Fruit fly (Drosophila melanogaster) whole organism, wandering third instar larva: ENCODE measurements around the gene PGAP1.

Source experiments
- GATAd ChIP-seq: sonication (Bioruptor generic); optimal IDR thresholded peaks from 2 replicates; lab custom pipeline; 2016; ENCODE audit warnings: missing biosample characterization, missing genetic modification characterization
- Jra ChIP-seq: sonication (Bioruptor generic); optimal IDR thresholded peaks from 2 replicates; lab custom pipeline; 2016; ENCODE audit warnings: missing biosample characterization, missing genetic modification characterization
- Myc ChIP-seq: fragments of >200 bp; optimal IDR thresholded peaks from 2 replicates; lab custom pipeline; 2017
- Sp1 ChIP-seq: fragments of 200-800 bp; sonication (Bioruptor generic); optimal IDR thresholded peaks from 3 replicates; lab custom pipeline; 2019; ENCODE audit warnings: missing biosample characterization, mild to moderate bottlenecking, missing genetic modification characterization, moderate library complexity
- sage ChIP-seq: fragments of 200-800 bp; sonication (Bioruptor generic); optimal IDR thresholded peaks from 2 replicates; lab custom pipeline; 2016; ENCODE audit warnings: missing biosample characterization, mild to moderate bottlenecking, missing genetic modification characterization
- woc ChIP-seq: sonication (Bioruptor generic); optimal IDR thresholded peaks from 2 replicates; lab custom pipeline; 2016; ENCODE audit warnings: missing biosample characterization, mild to moderate bottlenecking, missing genetic modification characterization

dm6 chrX:5676855-5677254 is 12.4 kb downstream of the PGAP1 start:
- no peak for TF ChIP-seq Sp1
- no peak for TF ChIP-seq GATAd (GFP tag; lab: Kevin White, UChicago)
- no peak for TF ChIP-seq sage (GFP tag; lab: Kevin White, UChicago)
- TF ChIP-seq woc (GFP tag; lab: Kevin White, UChicago): no peak
- TF ChIP-seq Jra (GFP tag; lab: Kevin White, UChicago): no peak
- TF ChIP-seq Myc (lab: Kevin White, UChicago): no peak
